Fruit fly (Drosophila melanogaster) whole organism, embryonic: ENCODE measurements around the gene pan.
A peak's percentile ranks its signal among the peaks of the same experiment; 100 is the strongest.

Source experiments
- Asciz ChIP-seq: fragments of 200-800 bp; sonication (Bioruptor generic); optimal IDR thresholded peaks from 2 replicates; lab custom pipeline; 2017; ENCODE audit warnings: missing biosample characterization, mild to moderate bottlenecking, missing genetic modification characterization, missing genetic modification reagents
- B-H2 ChIP-seq: fragments of 200-800 bp; sonication (Bioruptor generic); optimal IDR thresholded peaks from 2 replicates; lab custom pipeline; 2018; ENCODE audit warnings: missing biosample characterization, mild to moderate bottlenecking, missing genetic modification characterization
- BEAF-32 ChIP-seq: fragments of 200-800 bp; sonication (Bioruptor generic); optimal IDR thresholded peaks from 3 replicates; lab custom pipeline; 2017; ENCODE audit warnings: missing biosample characterization, missing genetic modification characterization, mild to moderate bottlenecking, moderate library complexity, missing genetic modification reagents
- CG1024 ChIP-seq: fragments of 200-800 bp; sonication (Bioruptor generic); IDR thresholded peaks from 2 replicates; pipeline ENCODE4 v1.3.6; 2022; ENCODE audit warnings: missing biosample characterization, missing genetic modification characterization
- CG10366 ChIP-seq: fragments of 200-800 bp; sonication (Bioruptor generic); IDR thresholded peaks from 2 replicates; pipeline ENCODE4 v1.3.6; 2022; ENCODE audit warnings: missing biosample characterization, missing genetic modification characterization
- CG11247 ChIP-seq: fragments of 200-800 bp; sonication (Bioruptor generic); IDR thresholded peaks from 2 replicates; pipeline ENCODE4 v1.3.6; 2022; ENCODE audit warnings: missing biosample characterization, missing genetic modification characterization
- CG12104 ChIP-seq: fragments of 200-800 bp; sonication (Bioruptor generic); optimal IDR thresholded peaks from 3 replicates; lab custom pipeline; 2016; ENCODE audit warnings: missing biosample characterization, missing genetic modification characterization
- CG12942 ChIP-seq: fragments of 200-800 bp; sonication (Bioruptor generic); optimal IDR thresholded peaks from 3 replicates; lab custom pipeline; 2016; ENCODE audit warnings: missing biosample characterization, missing genetic modification characterization
- CG13424 ChIP-seq: fragments of 200-800 bp; sonication (Bioruptor generic); optimal IDR thresholded peaks from 2 replicates; lab custom pipeline; 2019; ENCODE audit warnings: missing biosample characterization, mild to moderate bottlenecking, missing genetic modification characterization, moderate library complexity
- CG1603 ChIP-seq: fragments of 200-800 bp; sonication (Bioruptor generic); optimal IDR thresholded peaks from 2 replicates; lab custom pipeline; 2019; ENCODE audit warnings: missing biosample characterization, mild to moderate bottlenecking, missing genetic modification characterization, moderate library complexity
- CG16779 ChIP-seq: fragments of 200-800 bp; sonication (Bioruptor generic); IDR thresholded peaks from 2 replicates; pipeline ENCODE4 v1.3.6; 2022; ENCODE audit warnings: missing biosample characterization, missing genetic modification characterization
- CG17802 ChIP-seq: fragments of 200-800 bp; sonication (Bioruptor generic); optimal IDR thresholded peaks from 2 replicates; lab custom pipeline; 2018; ENCODE audit warnings: missing biosample characterization, mild to moderate bottlenecking, missing genetic modification characterization, moderate library complexity
- CG18476 ChIP-seq: fragments of 200-800 bp; sonication (Bioruptor generic); optimal IDR thresholded peaks from 2 replicates; lab custom pipeline; 2016; ENCODE audit warnings: missing biosample characterization, mild to moderate bottlenecking, missing genetic modification characterization
- CG2875 ChIP-seq: fragments of 200-800 bp; sonication (Bioruptor generic); optimal IDR thresholded peaks from 2 replicates; lab custom pipeline; 2017; ENCODE audit warnings: missing biosample characterization, mild to moderate bottlenecking, missing genetic modification characterization, missing genetic modification reagents
- CG30020 ChIP-seq: fragments of 200-800 bp; optimal IDR thresholded peaks from 2 replicates; lab custom pipeline; 2019; ENCODE audit warnings: missing biosample characterization, mild to moderate bottlenecking, missing genetic modification characterization, moderate library complexity
- CG34224 ChIP-seq: fragments of 200-800 bp; sonication (Bioruptor generic); IDR thresholded peaks from 3 replicates; pipeline ENCODE4 v1.3.6; 2022; ENCODE audit warnings: missing biosample characterization, missing genetic modification characterization; ENCODE audit not compliant: partially characterized antibody
- CG4282 ChIP-seq: fragments of 200-800 bp; sonication (Bioruptor generic); optimal IDR thresholded peaks from 2 replicates; lab custom pipeline; 2016; ENCODE audit warnings: missing biosample characterization, missing genetic modification characterization
- CG4854 ChIP-seq: fragments of 200-800 bp; sonication (Bioruptor generic); optimal IDR thresholded peaks from 2 replicates; lab custom pipeline; 2016; ENCODE audit warnings: missing biosample characterization, missing genetic modification characterization, inconsistent platforms
- CG7357 ChIP-seq: fragments of 200-800 bp; sonication (Bioruptor generic); IDR thresholded peaks from 3 replicates; pipeline ENCODE4 v1.3.6; 2022; ENCODE audit warnings: missing biosample characterization, missing genetic modification characterization
- CG7963 ChIP-seq: fragments of 200-800 bp; sonication (Bioruptor generic); IDR thresholded peaks from 3 replicates; pipeline ENCODE4 v1.3.6; 2022; ENCODE audit warnings: missing biosample characterization, missing genetic modification characterization; ENCODE audit not compliant: partially characterized antibody
- CG8290 ChIP-seq, 3 experiments: fragments of 200-800 bp; sonication (Bioruptor generic); optimal IDR thresholded peaks; 2 replicates each; lab custom pipeline; 2016 to 2019; ENCODE audit warnings: missing biosample characterization in 3 of 3, missing genetic modification characterization in 3 of 3, mild to moderate bottlenecking in 2 of 3, moderate library complexity in 1 of 3
- CG8388 ChIP-seq: fragments of 200-800 bp; sonication (Bioruptor generic); optimal IDR thresholded peaks from 2 replicates; lab custom pipeline; 2019; ENCODE audit warnings: missing biosample characterization, mild to moderate bottlenecking, missing genetic modification characterization, moderate library complexity
- CG8944 ChIP-seq: fragments of 200-800 bp; sonication (Bioruptor generic); optimal IDR thresholded peaks from 3 replicates; lab custom pipeline; 2016; ENCODE audit warnings: missing biosample characterization, missing genetic modification characterization
- D ChIP-seq, 2 experiments: fragments of 200-800 bp in 1 of 2; fragments of >200 bp in 1 of 2; sonication (Bioruptor generic) in 1 of 2; optimal IDR thresholded peaks; 2 replicates in 1 of 2; 3 replicates in 1 of 2; lab custom pipeline; 2017; ENCODE audit warnings: mild to moderate bottlenecking in 1 of 2, missing biosample characterization in 1 of 2, missing genetic modification characterization in 1 of 2, missing genetic modification reagents in 1 of 2
- D19B ChIP-seq: fragments of 200-800 bp; sonication (Bioruptor generic); optimal IDR thresholded peaks from 2 replicates; lab custom pipeline; 2017; ENCODE audit warnings: missing biosample characterization, mild to moderate bottlenecking, missing genetic modification characterization
- Dfd ChIP-seq, 2 experiments: fragments of >200 bp; optimal IDR thresholded peaks; 2 replicates each; lab custom pipeline; 2017; ENCODE audit warnings: missing biosample characterization in 2 of 2, missing genetic modification characterization in 2 of 2
- Drgx ChIP-seq: fragments of 200-800 bp; sonication (Bioruptor generic); IDR thresholded peaks from 2 replicates; pipeline ENCODE4 v1.3.6; 2022; ENCODE audit warnings: missing biosample characterization, missing genetic modification characterization
- Elba2 ChIP-seq: fragments of 200-800 bp; sonication (Bioruptor generic); optimal IDR thresholded peaks from 3 replicates; lab custom pipeline; 2016; ENCODE audit warnings: missing biosample characterization, missing genetic modification characterization
- Gug ChIP-seq: fragments of 200-800 bp; sonication (Bioruptor generic); IDR thresholded peaks from 4 replicates; pipeline ENCODE4 v1.3.6; 2022; ENCODE audit warnings: missing biosample characterization, missing genetic modification characterization
- NFAT ChIP-seq: fragments of 200-800 bp; sonication (Bioruptor generic); IDR thresholded peaks from 2 replicates; pipeline ENCODE4 v1.3.6; 2022; ENCODE audit warnings: missing biosample characterization, missing genetic modification characterization
- Sry-β ChIP-seq: fragments of 200-800 bp; sonication (Bioruptor generic); optimal IDR thresholded peaks from 2 replicates; lab custom pipeline; 2018; ENCODE audit warnings: missing biosample characterization, mild to moderate bottlenecking, missing genetic modification characterization, moderate library complexity
- Sry-δ ChIP-seq: fragments of 200-800 bp; sonication (Bioruptor generic); optimal IDR thresholded peaks from 2 replicates; lab custom pipeline; 2016; ENCODE audit warnings: missing biosample characterization, missing genetic modification characterization
- Ssrp ChIP-seq: fragments of 200-800 bp; sonication (Bioruptor generic); optimal IDR thresholded peaks from 2 replicates; lab custom pipeline; 2018; ENCODE audit warnings: missing biosample characterization, mild to moderate bottlenecking, missing genetic modification characterization, moderate library complexity
- Vsx1 ChIP-seq: fragments of 200-800 bp; sonication (Bioruptor generic); optimal IDR thresholded peaks from 2 replicates; lab custom pipeline; 2017; ENCODE audit warnings: missing biosample characterization, mild to moderate bottlenecking, missing genetic modification characterization, missing genetic modification reagents
- aop ChIP-seq: fragments of 200-800 bp; sonication (Bioruptor generic); IDR thresholded peaks from 2 replicates; pipeline ENCODE4 v1.3.6; 2022; ENCODE audit warnings: missing biosample characterization, missing genetic modification characterization
- dm ChIP-seq: fragments of 200-800 bp; sonication (Bioruptor generic); optimal IDR thresholded peaks from 3 replicates; lab custom pipeline; 2016; ENCODE audit warnings: missing biosample characterization, missing genetic modification characterization
- gfzf ChIP-seq: fragments of 200-800 bp; sonication (Bioruptor generic); optimal IDR thresholded peaks from 2 replicates; lab custom pipeline; 2016; ENCODE audit warnings: missing biosample characterization, mild to moderate bottlenecking, missing genetic modification characterization, moderate library complexity
- grn ChIP-seq: fragments of 200-800 bp; sonication (Bioruptor generic); optimal IDR thresholded peaks from 3 replicates; lab custom pipeline; 2017; ENCODE audit warnings: missing biosample characterization, missing genetic modification characterization
- phol ChIP-seq: fragments of 200-800 bp; sonication (Bioruptor generic); optimal IDR thresholded peaks from 3 replicates; lab custom pipeline; 2018; ENCODE audit warnings: missing biosample characterization, mild to moderate bottlenecking, missing genetic modification characterization, moderate library complexity
- pros ChIP-seq: fragments of 200-800 bp; sonication (Bioruptor generic); optimal IDR thresholded peaks from 3 replicates; lab custom pipeline; 2019; ENCODE audit warnings: missing biosample characterization, mild to moderate bottlenecking, missing genetic modification characterization, moderate library complexity
- pzg ChIP-seq: fragments of 200-800 bp; sonication (Bioruptor generic); optimal IDR thresholded peaks from 3 replicates; lab custom pipeline; 2018; ENCODE audit warnings: missing biosample characterization, mild to moderate bottlenecking, missing genetic modification characterization, moderate library complexity
- row ChIP-seq: fragments of 200-800 bp; sonication (Bioruptor generic); IDR thresholded peaks from 3 replicates; pipeline ENCODE4 v1.3.6; 2022; ENCODE audit warnings: missing biosample characterization, missing genetic modification characterization
- scrt ChIP-seq: fragments of 200-800 bp; sonication (Bioruptor generic); optimal IDR thresholded peaks from 2 replicates; lab custom pipeline; 2018; ENCODE audit warnings: missing biosample characterization, mild to moderate bottlenecking, missing genetic modification characterization, moderate library complexity
- sna ChIP-seq: fragments of 200-800 bp; sonication (Bioruptor generic); IDR thresholded peaks from 2 replicates; pipeline ENCODE4 v1.3.6; 2022; ENCODE audit warnings: missing biosample characterization, missing genetic modification characterization; ENCODE audit not compliant: partially characterized antibody
- sr ChIP-seq: fragments of 200-800 bp; sonication (Bioruptor generic); IDR thresholded peaks from 3 replicates; pipeline ENCODE4 v1.3.6; 2022; ENCODE audit warnings: missing biosample characterization, missing genetic modification characterization
- ssp ChIP-seq: fragments of 200-800 bp; sonication (Bioruptor generic); IDR thresholded peaks from 2 replicates; pipeline ENCODE4 v1.3.6; 2022; ENCODE audit warnings: missing biosample characterization, missing genetic modification characterization
- wdn ChIP-seq: fragments of 200-800 bp; sonication (Bioruptor generic); IDR thresholded peaks from 2 replicates; pipeline ENCODE4 v1.3.6; 2022; ENCODE audit warnings: missing biosample characterization, missing genetic modification characterization
- zen ChIP-seq: fragments of 200-800 bp; sonication (Bioruptor generic); optimal IDR thresholded peaks from 3 replicates; lab custom pipeline; 2018; ENCODE audit warnings: missing biosample characterization, mild to moderate bottlenecking, missing genetic modification characterization, moderate library complexity

The pan gene

dm6 chr4:129644-130272, 60.6 kb downstream of the pan start, which contains the start of gene Ank (continued):
- TF ChIP-seq Sry-δ (peak; percentile 41), CG7357 (GFP tag; lab: Robert Waterston, UW) (peak; percentile 95), Dfd (GFP tag; optimal IDR thresholded peaks at IDR 0.05; lab: Kevin White, UChicago) (peak in 1 of 2 experiments; percentile 35), Gug (no peak), CG4854 (no peak), CG8388 (GFP tag; lab: Kevin White, UChicago) (no peak), CG1024 (GFP tag; lab: Robert Waterston, UW) (peak; percentile 98), zen (tag; lab: Kevin White, UChicago) (peak; percentile 27), CG2875 (no peak), pzg (GFP tag; lab: Kevin White, UChicago) (peak; percentile 44), CG8290 (GFP tag; optimal IDR thresholded peaks at IDR 0.05; lab: Kevin White, UChicago) (no peak), CG8290 (tag; optimal IDR thresholded peaks at IDR 0.05; lab: Kevin White, UChicago) (peak in 1 of 2 experiments; percentile 10), row (GFP tag; lab: Robert Waterston, UW) (peak; percentile 76), Sry-β (GFP tag; lab: Kevin White, UChicago) (no peak), CG10366 (GFP tag; lab: Robert Waterston, UW) (no peak)

- TF ChIP-seq phol (peak; percentile 37), CG16779 (no peak), dm (GFP tag; lab: Kevin White, UChicago) (no peak), CG1024 (GFP tag; lab: Robert Waterston, UW) (peak; percentile 72), CG4282 (GFP tag; lab: Kevin White, UChicago) (no peak), B-H2 (GFP tag; lab: Kevin White, UChicago) (no peak), Elba2 (no peak), Drgx (no peak), Ssrp (no peak), CG13424 (tag; lab: Kevin White, UChicago) (no peak), pros (GFP tag; lab: Kevin White, UChicago) (no peak), BEAF-32 (GFP tag; lab: Kevin White, UChicago) (peak; percentile 11), CG8944 (GFP tag; lab: Kevin White, UChicago) (no peak), CG17802 (tag; lab: Kevin White, UChicago) (peak; percentile 73), D19B (GFP tag; lab: Kevin White, UChicago) (peak; percentile 2), sna (GFP tag; lab: Robert Waterston, UW) (no peak), gfzf (GFP tag; lab: Kevin White, UChicago) (no peak), aop (GFP tag; lab: Robert Waterston, UW) (no peak), CG12942 (no peak), wdn (no peak), CG11247 (GFP tag; lab: Robert Waterston, UW) (no peak), CG34224 (GFP tag; lab: Robert Waterston, UW) (no peak), Asciz (no peak), CG7963 (GFP tag; lab: Robert Waterston, UW) (no peak), ssp (peak; percentile 87), D (optimal IDR thresholded peaks at IDR 0.05; lab: Kevin White, UChicago) (no peak), D (GFP tag; optimal IDR thresholded peaks at IDR 0.05; lab: Kevin White, UChicago) (no peak), CG1603 (tag; lab: Kevin White, UChicago) (peak; percentile 74), Vsx1 (GFP tag; lab: Kevin White, UChicago) (no peak), CG18476 (GFP tag; lab: Kevin White, UChicago) (no peak), CG12104 (GFP tag; lab: Kevin White, UChicago) (no peak), scrt (GFP tag; lab: Kevin White, UChicago) (no peak), grn (GFP tag; lab: Kevin White, UChicago) (no peak), sr (GFP tag; lab: Robert Waterston, UW) (no peak), CG30020 (tag; lab: Kevin White, UChicago) (peak; percentile 84), row (GFP tag; lab: Robert Waterston, UW) (peak; percentile 25; the same call in 1 of the 3 replicates), NFAT (GFP tag; lab: Robert Waterston, UW) (no peak)
These were observed 61.4 kb downstream of the pan start for dm6 chr4:130558-130957.
